Fruit fly (Drosophila melanogaster) whole organism, embryonic: ENCODE data around the gene CG15594.

Experiments
- Aef1 ChIP-seq: fragments of 200-800 bp; sonication (Bioruptor generic); IDR thresholded peaks from 3 replicates; pipeline ENCODE4 v1.3.6; 2022; ENCODE audit warnings: missing biosample characterization, missing genetic modification characterization
- CG10209 ChIP-seq: fragments of 200-800 bp; sonication (Bioruptor generic); optimal IDR thresholded peaks from 3 replicates; lab custom pipeline; 2017; ENCODE audit warnings: missing biosample characterization, mild to moderate bottlenecking, missing genetic modification characterization, missing genetic modification reagents
- CG10321 ChIP-seq: fragments of 200-800 bp; sonication (Bioruptor generic); IDR thresholded peaks from 2 replicates; pipeline ENCODE4 v1.3.6; 2022; ENCODE audit warnings: missing biosample characterization, missing genetic modification characterization
- CG10543 ChIP-seq: fragments of 200-800 bp; sonication (Bioruptor generic); optimal IDR thresholded peaks from 3 replicates; lab custom pipeline; 2017; ENCODE audit warnings: missing biosample characterization, mild to moderate bottlenecking, missing genetic modification characterization, moderate library complexity
- CG10979 ChIP-seq: fragments of 200-800 bp; sonication (Bioruptor generic); optimal IDR thresholded peaks from 2 replicates; lab custom pipeline; 2018; ENCODE audit warnings: missing biosample characterization, mild to moderate bottlenecking, missing genetic modification characterization, moderate library complexity
- CG12391 ChIP-seq: fragments of 200-800 bp; sonication (Bioruptor generic); optimal IDR thresholded peaks from 3 replicates; lab custom pipeline; 2018; ENCODE audit warnings: missing biosample characterization, mild to moderate bottlenecking, missing genetic modification characterization, moderate library complexity
- CG12659 ChIP-seq: fragments of 200-800 bp; sonication (Bioruptor generic); optimal IDR thresholded peaks from 3 replicates; lab custom pipeline; 2017; ENCODE audit warnings: mild to moderate bottlenecking, missing biosample characterization, missing genetic modification reagents, missing genetic modification characterization
- CG13424 ChIP-seq: fragments of 200-800 bp; sonication (Bioruptor generic); optimal IDR thresholded peaks from 2 replicates; lab custom pipeline; 2019; ENCODE audit warnings: missing biosample characterization, mild to moderate bottlenecking, missing genetic modification characterization, moderate library complexity
- CG14710 ChIP-seq: fragments of 200-800 bp; sonication (Bioruptor generic); optimal IDR thresholded peaks from 3 replicates; lab custom pipeline; 2019; ENCODE audit warnings: missing biosample characterization, mild to moderate bottlenecking, missing genetic modification characterization, moderate library complexity
- CG15601 ChIP-seq: fragments of 200-800 bp; sonication (Bioruptor generic); optimal IDR thresholded peaks from 3 replicates; lab custom pipeline; 2019; ENCODE audit warnings: missing biosample characterization, mild to moderate bottlenecking, missing genetic modification characterization, moderate library complexity
- CG1603 ChIP-seq: fragments of 200-800 bp; sonication (Bioruptor generic); optimal IDR thresholded peaks from 2 replicates; lab custom pipeline; 2019; ENCODE audit warnings: missing biosample characterization, mild to moderate bottlenecking, missing genetic modification characterization, moderate library complexity
- CG17829 ChIP-seq: fragments of 200-800 bp; optimal IDR thresholded peaks from 2 replicates; lab custom pipeline; 2019; ENCODE audit warnings: missing biosample characterization, mild to moderate bottlenecking, missing genetic modification characterization, moderate library complexity
- CG18262 ChIP-seq: fragments of 200-800 bp; optimal IDR thresholded peaks from 3 replicates; lab custom pipeline; 2019; ENCODE audit warnings: missing biosample characterization, mild to moderate bottlenecking, missing genetic modification characterization, moderate library complexity
- CG2678 ChIP-seq: fragments of 200-800 bp; sonication (Bioruptor generic); optimal IDR thresholded peaks from 3 replicates; lab custom pipeline; 2019; ENCODE audit warnings: missing biosample characterization, mild to moderate bottlenecking, missing genetic modification characterization, moderate library complexity
- CG2875 ChIP-seq: fragments of 200-800 bp; sonication (Bioruptor generic); optimal IDR thresholded peaks from 2 replicates; lab custom pipeline; 2017; ENCODE audit warnings: missing biosample characterization, mild to moderate bottlenecking, missing genetic modification characterization, missing genetic modification reagents
- CG30020 ChIP-seq: fragments of 200-800 bp; optimal IDR thresholded peaks from 2 replicates; lab custom pipeline; 2019; ENCODE audit warnings: missing biosample characterization, mild to moderate bottlenecking, missing genetic modification characterization, moderate library complexity
- CG30403 ChIP-seq: fragments of 200-800 bp; sonication (Bioruptor generic); optimal IDR thresholded peaks from 3 replicates; lab custom pipeline; 2016; ENCODE audit warnings: missing biosample characterization, missing genetic modification characterization
- CG3407 ChIP-seq: fragments of 200-800 bp; sonication (Bioruptor generic); optimal IDR thresholded peaks from 2 replicates; lab custom pipeline; 2018; ENCODE audit warnings: missing biosample characterization, mild to moderate bottlenecking, missing genetic modification characterization
- CG43689 ChIP-seq: fragments of 200-800 bp; sonication (Bioruptor generic); IDR thresholded peaks from 2 replicates; pipeline ENCODE4 v1.3.6; 2022; ENCODE audit warnings: missing biosample characterization, missing genetic modification characterization
- CG6254 ChIP-seq: fragments of 200-800 bp; sonication (Bioruptor generic); optimal IDR thresholded peaks from 3 replicates; lab custom pipeline; 2017; ENCODE audit warnings: mild to moderate bottlenecking, missing biosample characterization, missing genetic modification reagents, missing genetic modification characterization
- CG7556 ChIP-seq: fragments of 200-800 bp; sonication (Bioruptor generic); optimal IDR thresholded peaks from 2 replicates; lab custom pipeline; 2017; ENCODE audit warnings: missing biosample characterization, mild to moderate bottlenecking, missing genetic modification characterization
- CG7839 ChIP-seq: fragments of 200-800 bp; sonication (Bioruptor generic); optimal IDR thresholded peaks from 3 replicates; lab custom pipeline; 2018; ENCODE audit warnings: missing biosample characterization, mild to moderate bottlenecking, missing genetic modification characterization, moderate library complexity
- CG8388 ChIP-seq: fragments of 200-800 bp; sonication (Bioruptor generic); optimal IDR thresholded peaks from 2 replicates; lab custom pipeline; 2019; ENCODE audit warnings: missing biosample characterization, mild to moderate bottlenecking, missing genetic modification characterization, moderate library complexity
- CG8924 ChIP-seq: fragments of 200-800 bp; optimal IDR thresholded peaks from 3 replicates; lab custom pipeline; 2019; ENCODE audit warnings: missing biosample characterization, mild to moderate bottlenecking, missing genetic modification characterization, moderate library complexity
- CG9437 ChIP-seq: fragments of 200-800 bp; sonication (Bioruptor generic); optimal IDR thresholded peaks from 2 replicates; lab custom pipeline; 2018; ENCODE audit warnings: missing biosample characterization, mild to moderate bottlenecking, missing genetic modification characterization
- D19A ChIP-seq: fragments of 200-800 bp; optimal IDR thresholded peaks from 3 replicates; lab custom pipeline; 2019; ENCODE audit warnings: missing biosample characterization, mild to moderate bottlenecking, missing genetic modification characterization, moderate library complexity
- Dbx ChIP-seq: fragments of 200-800 bp; sonication (Bioruptor generic); IDR thresholded peaks from 3 replicates; pipeline ENCODE4 v1.3.6; 2022; ENCODE audit warnings: missing biosample characterization, missing genetic modification characterization
- Dip3 ChIP-seq: fragments of 200-800 bp; sonication (Bioruptor generic); optimal IDR thresholded peaks from 3 replicates; lab custom pipeline; 2016; ENCODE audit warnings: missing biosample characterization, missing genetic modification characterization
- Eip74EF ChIP-seq, 2 experiments: fragments of 200-800 bp in 1 of 2; fragments of >200 bp in 1 of 2; sonication (Bioruptor generic) in 1 of 2; optimal IDR thresholded peaks; 2 replicates each; lab custom pipeline; 2017 to 2019; ENCODE audit warnings: missing biosample characterization in 2 of 2, missing genetic modification characterization in 2 of 2, mild to moderate bottlenecking in 1 of 2, moderate library complexity in 1 of 2
- Nf-YC ChIP-seq: fragments of 200-800 bp; optimal IDR thresholded peaks from 3 replicates; lab custom pipeline; 2019; ENCODE audit warnings: missing biosample characterization, mild to moderate bottlenecking, missing genetic modification characterization, moderate library complexity
- PHDP ChIP-seq: fragments of 200-800 bp; sonication (Bioruptor generic); optimal IDR thresholded peaks from 3 replicates; lab custom pipeline; 2018; ENCODE audit warnings: missing biosample characterization, mild to moderate bottlenecking, missing genetic modification characterization, moderate library complexity
- Sox100B ChIP-seq: fragments of 200-800 bp; sonication (Bioruptor generic); optimal IDR thresholded peaks from 3 replicates; lab custom pipeline; 2018; ENCODE audit warnings: missing biosample characterization, mild to moderate bottlenecking, missing genetic modification characterization
- Sox102F ChIP-seq: fragments of 200-800 bp; sonication (Bioruptor generic); optimal IDR thresholded peaks from 2 replicates; lab custom pipeline; 2018; ENCODE audit warnings: missing biosample characterization, mild to moderate bottlenecking, missing genetic modification characterization, moderate library complexity
- Ssrp ChIP-seq: fragments of 200-800 bp; sonication (Bioruptor generic); optimal IDR thresholded peaks from 2 replicates; lab custom pipeline; 2018; ENCODE audit warnings: missing biosample characterization, mild to moderate bottlenecking, missing genetic modification characterization, moderate library complexity
- Trl ChIP-seq, 3 experiments: fragments of >200 bp in 2 of 3; fragments of 200-800 bp in 1 of 3; sonication (Bioruptor generic) in 1 of 3; optimal IDR thresholded peaks; 2 replicates in 1 of 3; 3 replicates in 2 of 3; lab custom pipeline; 2016 to 2017; ENCODE audit warnings: missing biosample characterization in 1 of 3, missing genetic modification characterization in 1 of 3
- Xrp1 ChIP-seq: fragments of 200-800 bp; sonication (Bioruptor generic); IDR thresholded peaks from 2 replicates; pipeline ENCODE4 v1.3.6; 2022; ENCODE audit warnings: missing biosample characterization, missing genetic modification characterization
- az2 ChIP-seq: fragments of 200-800 bp; sonication (Bioruptor generic); optimal IDR thresholded peaks from 3 replicates; lab custom pipeline; 2016; ENCODE audit warnings: missing biosample characterization, missing genetic modification characterization
- chif ChIP-seq, 2 experiments: fragments of 200-800 bp; sonication (Bioruptor generic); optimal IDR thresholded peaks; 3 replicates each; lab custom pipeline; 2016; ENCODE audit warnings: missing biosample characterization in 2 of 2, missing genetic modification characterization in 2 of 2
- chn ChIP-seq: fragments of 200-800 bp; sonication (Bioruptor generic); optimal IDR thresholded peaks from 2 replicates; lab custom pipeline; 2016; ENCODE audit warnings: missing biosample characterization, missing genetic modification characterization
- grau ChIP-seq: fragments of 200-800 bp; optimal IDR thresholded peaks from 3 replicates; lab custom pipeline; 2019; ENCODE audit warnings: missing biosample characterization, mild to moderate bottlenecking, missing genetic modification characterization, moderate library complexity
- ken ChIP-seq: fragments of 200-800 bp; sonication (Bioruptor generic); IDR thresholded peaks from 3 replicates; pipeline ENCODE4 v1.3.6; 2022; ENCODE audit warnings: missing biosample characterization, missing genetic modification characterization
- lola ChIP-seq, 3 experiments: fragments of >200 bp in 2 of 3; fragments of 200-800 bp in 1 of 3; sonication (Bioruptor generic) in 1 of 3; optimal IDR thresholded peaks; 2 replicates each; lab custom pipeline; 2017 to 2019; ENCODE audit warnings: missing biosample characterization in 3 of 3, missing genetic modification characterization in 3 of 3, mild to moderate bottlenecking in 1 of 3, moderate library complexity in 1 of 3
- row ChIP-seq: fragments of 200-800 bp; sonication (Bioruptor generic); IDR thresholded peaks from 3 replicates; pipeline ENCODE4 v1.3.6; 2022; ENCODE audit warnings: missing biosample characterization, missing genetic modification characterization
- sc ChIP-seq, 3 experiments: fragments of >200 bp in 2 of 3; fragments of 200-800 bp in 1 of 3; sonication (Bioruptor generic) in 1 of 3; optimal IDR thresholded peaks; 2 replicates in 2 of 3; 3 replicates in 1 of 3; lab custom pipeline; 2017; ENCODE audit warnings: mild to moderate bottlenecking in 1 of 3, missing biosample characterization in 1 of 3, missing genetic modification characterization in 1 of 3, missing genetic modification reagents in 1 of 3
- trem ChIP-seq: fragments of 200-800 bp; optimal IDR thresholded peaks from 3 replicates; lab custom pipeline; 2019; ENCODE audit warnings: missing biosample characterization, mild to moderate bottlenecking, missing genetic modification characterization, moderate library complexity
- tup ChIP-seq: fragments of 200-800 bp; sonication (Bioruptor generic); optimal IDR thresholded peaks from 2 replicates; lab custom pipeline; 2016; ENCODE audit warnings: missing biosample characterization, mild to moderate bottlenecking, missing genetic modification characterization, moderate library complexity
- twi ChIP-seq: fragments of 200-800 bp; optimal IDR thresholded peaks from 2 replicates; lab custom pipeline; 2019; ENCODE audit warnings: missing biosample characterization, mild to moderate bottlenecking, missing genetic modification characterization, moderate library complexity

Gene CG15594

dm6 chr3R:6241289-6241688, 46.2 kb upstream of the CG15594 start (continued):
- TF ChIP-seq CG12391 (peak; percentile 45), Dip3 (GFP tag; lab: Kevin White, UChicago) (no peak), CG12659 (peak; percentile 6), chif (GFP tag; optimal IDR thresholded peaks at IDR 0.05; lab: Kevin White, UChicago) (no peak), CG3407 (GFP tag; lab: Kevin White, UChicago) (peak; percentile 32), chn (no peak), Dbx (GFP tag; lab: Robert Waterston, UW) (no peak), PHDP (peak; percentile 31), CG10543 (GFP tag; lab: Kevin White, UChicago) (no peak), sc (optimal IDR thresholded peaks at IDR 0.05; lab: Kevin White, UChicago) (no peak), sc (GFP tag; optimal IDR thresholded peaks at IDR 0.05; lab: Kevin White, UChicago) (peak; percentile 27), CG8388 (GFP tag; lab: Kevin White, UChicago) (peak; percentile 56), CG7839 (peak; percentile 47), tup (GFP tag; lab: Kevin White, UChicago) (no peak), ken (GFP tag; lab: Robert Waterston, UW) (0 out of 3 replicates have a peak, but pooled peaks have one; percentile 23), CG2678 (tag; lab: Kevin White, UChicago) (peak; percentile 66), CG15601 (tag; lab: Kevin White, UChicago) (peak; percentile 56), Ssrp (tag; lab: Kevin White, UChicago) (peak; percentile 65), CG6254 (GFP tag; lab: Kevin White, UChicago) (peak; percentile 32), Eip74EF (GFP tag; optimal IDR thresholded peaks at IDR 0.05; lab: Kevin White, UChicago) (peak in 1 of 2 experiments; percentile 60), CG14710 (peak; percentile 46), D19A (peak; percentile 52), trem (peak; percentile 16), Trl (optimal IDR thresholded peaks at IDR 0.05; lab: Kevin White, UChicago) (no peak), Trl (GFP tag; optimal IDR thresholded peaks at IDR 0.05; lab: Kevin White, UChicago) (no peak), CG8924 (peak; percentile 56), twi (tag; lab: Kevin White, UChicago) (no peak), CG10209 (GFP tag; lab: Kevin White, UChicago) (peak; percentile 14), Sox100B (GFP tag; lab: Kevin White, UChicago) (peak; percentile 73), Aef1 (GFP tag; lab: Robert Waterston, UW) (no peak), CG30403 (GFP tag; lab: Kevin White, UChicago) (peak; percentile 20), CG2875 (GFP tag; lab: Kevin White, UChicago) (peak; percentile 29), lola (GFP tag; optimal IDR thresholded peaks at IDR 0.05; lab: Kevin White, UChicago) (peak in 1 of 3 experiments; percentile 42), CG30020 (tag; lab: Kevin White, UChicago) (peak; percentile 6), CG13424 (tag; lab: Kevin White, UChicago) (peak; percentile 52), CG7556 (GFP tag; lab: Kevin White, UChicago) (peak; percentile 47), CG43689 (GFP tag; lab: Robert Waterston, UW) (no peak), CG17829 (tag; lab: Kevin White, UChicago) (peak; percentile 36), grau (tag; lab: Kevin White, UChicago) (peak; percentile 35), CG9437 (GFP tag; lab: Kevin White, UChicago) (peak; percentile 42), az2 (GFP tag; lab: Kevin White, UChicago) (peak; percentile 5), Xrp1 (GFP tag; lab: Robert Waterston, UW) (0 out of 2 replicates have a peak, but pooled peaks have one; percentile 7), Sox102F (peak; percentile 72), CG1603 (tag; lab: Kevin White, UChicago) (no peak), row (0 out of 3 replicates have a peak, but pooled peaks have one; percentile 20), Nf-YC (tag; lab: Kevin White, UChicago) (no peak), CG10321 (GFP tag; lab: Robert Waterston, UW) (no peak), CG18262 (peak; percentile 81), CG10979 (tag; lab: Kevin White, UChicago) (peak; percentile 68)
